1 fruit fly cellular context compared by ENCODE assay signal in genomic region chr3L:10678545-10679067, dm6.
A peak's percentile ranks its signal among the peaks of the same experiment; 100 is the strongest.
TF ChIP-seq lines count a peak whose summit lies in the region.

No protein-coding gene starts in this region.

TF ChIP-seq in whole organism, embryonic, 481 proteins besides CTCF, POLR2A, EP300 and RAD21 (continued from another document and continues in another):
- peak; percentile 62 for TF ChIP-seq tup (GFP tag; optimal IDR thresholded peaks at IDR 0.05; lab: Kevin White, UChicago)
- TF ChIP-seq CG18011 (GFP tag; optimal IDR thresholded peaks at IDR 0.05; lab: Kevin White, UChicago) = peak; percentile 79
- no peak for TF ChIP-seq Gsc (GFP tag; IDR thresholded peaks at IDR 0.05; lab: Robert Waterston, UW)
- TF ChIP-seq sd (tag; optimal IDR thresholded peaks at IDR 0.05; lab: Kevin White, UChicago) = peak; percentile 91
- TF ChIP-seq BEAF-32 (GFP tag; optimal IDR thresholded peaks at IDR 0.05; lab: Kevin White, UChicago) = peak; percentile 6
- peak; percentile 89 for TF ChIP-seq YL-1 (GFP tag; optimal IDR thresholded peaks at IDR 0.05; lab: Kevin White, UChicago)
- peak; percentile 94 for TF ChIP-seq CG6765 (GFP tag; optimal IDR thresholded peaks at IDR 0.05; lab: Kevin White, UChicago)
- TF ChIP-seq zen2 (GFP tag; IDR thresholded peaks at IDR 0.05; lab: Robert Waterston, UW; ENCODE audit: partially characterized antibody) = no peak
- TF ChIP-seq lmd (GFP tag; IDR thresholded peaks at IDR 0.05; lab: Robert Waterston, UW) = peak; percentile 96
- TF ChIP-seq ham (GFP tag; IDR thresholded peaks at IDR 0.05; lab: Robert Waterston, UW) = peak; percentile 69; the same call in 1 of the 2 replicates
- peak; percentile 99 for TF ChIP-seq nmo (GFP tag; optimal IDR thresholded peaks at IDR 0.05; lab: Kevin White, UChicago)
- peak; percentile 88 for TF ChIP-seq Fer2 (tag; optimal IDR thresholded peaks at IDR 0.05; lab: Kevin White, UChicago)
- TF ChIP-seq grau (tag; optimal IDR thresholded peaks at IDR 0.05; lab: Kevin White, UChicago) = peak; percentile 95
- TF ChIP-seq B-H1 (GFP tag; IDR thresholded peaks at IDR 0.05; lab: Robert Waterston, UW) = peak; percentile 88
- TF ChIP-seq odd (GFP tag; optimal IDR thresholded peaks at IDR 0.05; lab: Kevin White, UChicago) = peak; percentile 95
- 0 out of 2 replicates have a peak, but pooled peaks have one; percentile 43 for TF ChIP-seq CkIIα-i1 (GFP tag; IDR thresholded peaks at IDR 0.05; lab: Robert Waterston, UW)
- TF ChIP-seq CG8388 (GFP tag; optimal IDR thresholded peaks at IDR 0.05; lab: Kevin White, UChicago) = peak; percentile 97
- TF ChIP-seq cg (GFP tag; optimal IDR thresholded peaks at IDR 0.05; lab: Kevin White, UChicago) = peak; percentile 90
- peak; percentile 85 for TF ChIP-seq Nf-YB (GFP tag; optimal IDR thresholded peaks at IDR 0.05; lab: Kevin White, UChicago)
- peak; percentile 80 for TF ChIP-seq CG11560 (tag; IDR thresholded peaks at IDR 0.05; lab: Robert Waterston, UW)
- peak; percentile 85 for TF ChIP-seq ssp (GFP tag; IDR thresholded peaks at IDR 0.05; lab: Robert Waterston, UW)
- TF ChIP-seq Sox102F (GFP tag; optimal IDR thresholded peaks at IDR 0.05; lab: Kevin White, UChicago) = peak; percentile 94
- peak; percentile 82 for TF ChIP-seq fd64A (GFP tag; optimal IDR thresholded peaks at IDR 0.05; lab: Kevin White, UChicago)
- TF ChIP-seq Scr (GFP tag; IDR thresholded peaks at IDR 0.05; lab: Robert Waterston, UW; ENCODE audit: partially characterized antibody) = 0 out of 2 replicates have a peak, but pooled peaks have one; percentile 13
- TF ChIP-seq CG31365 (tag; optimal IDR thresholded peaks at IDR 0.05; lab: Kevin White, UChicago) = peak; percentile 45
- peak; percentile 92 for TF ChIP-seq CG4404 (GFP tag; IDR thresholded peaks at IDR 0.05; lab: Robert Waterston, UW)
- TF ChIP-seq CG11723 (GFP tag; optimal IDR thresholded peaks at IDR 0.05; lab: Kevin White, UChicago) = peak; percentile 92
- peak; percentile 93 for TF ChIP-seq Hr3 (GFP tag; optimal IDR thresholded peaks at IDR 0.05; lab: Kevin White, UChicago)
- TF ChIP-seq HLH54F (GFP tag; optimal IDR thresholded peaks at IDR 0.05; lab: Kevin White, UChicago) = peak; percentile 86
- peak; percentile 96 for TF ChIP-seq seq (GFP tag; IDR thresholded peaks at IDR 0.05; lab: Robert Waterston, UW)
- TF ChIP-seq CG1529 (GFP tag; optimal IDR thresholded peaks at IDR 0.05; lab: Kevin White, UChicago) = peak; percentile 91
- TF ChIP-seq Vsx1 (GFP tag; optimal IDR thresholded peaks at IDR 0.05; lab: Kevin White, UChicago) = peak; percentile 94
- peak; percentile 93 for TF ChIP-seq chinmo (GFP tag; IDR thresholded peaks at IDR 0.05; lab: Robert Waterston, UW; ENCODE audit: partially characterized antibody)
- TF ChIP-seq HmgD (GFP tag; optimal IDR thresholded peaks at IDR 0.05; lab: Kevin White, UChicago) = peak; percentile 60
- TF ChIP-seq CG10979 (tag; optimal IDR thresholded peaks at IDR 0.05; lab: Kevin White, UChicago) = peak; percentile 95
- TF ChIP-seq CG4730 (GFP tag; IDR thresholded peaks at IDR 0.05; lab: Robert Waterston, UW) = peak; percentile 90
- TF ChIP-seq so (GFP tag; IDR thresholded peaks at IDR 0.05; lab: Robert Waterston, UW) = peak; percentile 94; the same call in 2 of the 3 replicates
- peak; percentile 88 for TF ChIP-seq CG14441 (GFP tag; IDR thresholded peaks at IDR 0.05; lab: Robert Waterston, UW)
- TF ChIP-seq al (GFP tag; IDR thresholded peaks at IDR 0.05; lab: Robert Waterston, UW) = peak; percentile 91
- TF ChIP-seq her (GFP tag; optimal IDR thresholded peaks at IDR 0.05; lab: Kevin White, UChicago) = peak; percentile 84
- peak; percentile 92 for TF ChIP-seq pros (GFP tag; optimal IDR thresholded peaks at IDR 0.05; lab: Kevin White, UChicago)
- peak; percentile 85 for TF ChIP-seq bowl (GFP tag; IDR thresholded peaks at IDR 0.05; lab: Robert Waterston, UW)
- peak; percentile 92 for TF ChIP-seq CG16815 (GFP tag; optimal IDR thresholded peaks at IDR 0.05; lab: Kevin White, UChicago)
- peak; percentile 73 for TF ChIP-seq exex (tag; optimal IDR thresholded peaks at IDR 0.05; lab: Kevin White, UChicago)
- TF ChIP-seq sens (GFP tag; lab: Kevin White, UChicago) = peak; percentile 99
- TF ChIP-seq wek (GFP tag; optimal IDR thresholded peaks at IDR 0.05; lab: Kevin White, UChicago) = peak; percentile 79
- TF ChIP-seq kah (GFP tag; optimal IDR thresholded peaks at IDR 0.05; lab: Kevin White, UChicago) = peak; percentile 83
- peak; percentile 40 for TF ChIP-seq CG10565 (GFP tag; optimal IDR thresholded peaks at IDR 0.05; lab: Kevin White, UChicago)
- no peak for TF ChIP-seq zf30C (GFP tag; optimal IDR thresholded peaks at IDR 0.05; lab: Kevin White, UChicago)
- TF ChIP-seq Max (GFP tag; optimal IDR thresholded peaks at IDR 0.05; lab: Kevin White, UChicago) = peak; percentile 90
- peak; percentile 91 for TF ChIP-seq pum (GFP tag; optimal IDR thresholded peaks at IDR 0.05; lab: Kevin White, UChicago)
- TF ChIP-seq CG3407 (GFP tag; optimal IDR thresholded peaks at IDR 0.05; lab: Kevin White, UChicago) = peak; percentile 94
- TF ChIP-seq CG17802 (tag; optimal IDR thresholded peaks at IDR 0.05; lab: Kevin White, UChicago) = peak; percentile 58
- TF ChIP-seq HLH4C (GFP tag; IDR thresholded peaks at IDR 0.05; lab: Robert Waterston, UW; ENCODE audit: partially characterized antibody) = no peak
- peak; percentile 92 for TF ChIP-seq pho (GFP tag; optimal IDR thresholded peaks at IDR 0.05; lab: Kevin White, UChicago)
- TF ChIP-seq CG8478 (optimal IDR thresholded peaks at IDR 0.05; lab: Kevin White, UChicago) = no peak
- TF ChIP-seq CG17568 (GFP tag; optimal IDR thresholded peaks at IDR 0.05; lab: Kevin White, UChicago) = peak; percentile 88
- TF ChIP-seq CG14710 (tag; optimal IDR thresholded peaks at IDR 0.05; lab: Kevin White, UChicago) = peak; percentile 95
- TF ChIP-seq CG11504 (tag; optimal IDR thresholded peaks at IDR 0.05; lab: Kevin White, UChicago) = peak; percentile 96
- TF ChIP-seq dmrt11E (tag; optimal IDR thresholded peaks at IDR 0.05; lab: Kevin White, UChicago) = peak; percentile 92
- TF ChIP-seq Abd-B (GFP tag; optimal IDR thresholded peaks at IDR 0.05; lab: Kevin White, UChicago) = peak; percentile 94
- peak in 1 of 2 experiments; percentile 67 for TF ChIP-seq Dfd (GFP tag; optimal IDR thresholded peaks at IDR 0.05; lab: Kevin White, UChicago)
- peak; percentile 87 for TF ChIP-seq CG30431 (GFP tag; optimal IDR thresholded peaks at IDR 0.05; lab: Kevin White, UChicago)
- peak; percentile 76 for TF ChIP-seq otp (GFP tag; IDR thresholded peaks at IDR 0.05; lab: Robert Waterston, UW)
- peak; percentile 96 for TF ChIP-seq Atf6 (GFP tag; IDR thresholded peaks at IDR 0.05; lab: Robert Waterston, UW)
- TF ChIP-seq Spps (tag; optimal IDR thresholded peaks at IDR 0.05; lab: Kevin White, UChicago) = peak; percentile 84
- TF ChIP-seq CG42726 (GFP tag; IDR thresholded peaks at IDR 0.05; lab: Robert Waterston, UW; ENCODE audit: partially characterized antibody) = no peak
- TF ChIP-seq H2.0 (GFP tag; IDR thresholded peaks at IDR 0.05; lab: Robert Waterston, UW) = peak; percentile 87
- TF ChIP-seq phol (tag; optimal IDR thresholded peaks at IDR 0.05; lab: Kevin White, UChicago) = peak; percentile 94
- peak; percentile 95 for TF ChIP-seq CG1233 (GFP tag; optimal IDR thresholded peaks at IDR 0.05; lab: Kevin White, UChicago)
- TF ChIP-seq CG1024 (GFP tag; IDR thresholded peaks at IDR 0.05; lab: Robert Waterston, UW) = peak; percentile 69; the same call in 1 of the 2 replicates
- TF ChIP-seq kni (GFP tag; optimal IDR thresholded peaks at IDR 0.05; lab: Kevin White, UChicago) = peak; percentile 85
- TF ChIP-seq Dad (GFP tag; optimal IDR thresholded peaks at IDR 0.05; lab: Kevin White, UChicago) = peak; percentile 89
- peak; percentile 94 for TF ChIP-seq CG3281 (GFP tag; optimal IDR thresholded peaks at IDR 0.05; lab: Kevin White, UChicago)
- TF ChIP-seq CG11093 (GFP tag; IDR thresholded peaks at IDR 0.05; lab: Robert Waterston, UW) = peak; percentile 92
- TF ChIP-seq CG4820 (GFP tag; optimal IDR thresholded peaks at IDR 0.05; lab: Kevin White, UChicago) = peak; percentile 86
- TF ChIP-seq z (GFP tag; IDR thresholded peaks at IDR 0.05; lab: Robert Waterston, UW) = peak; percentile 69; the same call in 1 of the 3 replicates
- TF ChIP-seq tll (GFP tag; optimal IDR thresholded peaks at IDR 0.05; lab: Kevin White, UChicago) = peak in 1 of 2 experiments; percentile 79
- peak; percentile 82 for TF ChIP-seq kay (GFP tag; optimal IDR thresholded peaks at IDR 0.05; lab: Kevin White, UChicago)
- TF ChIP-seq shn (GFP tag; optimal IDR thresholded peaks at IDR 0.05; lab: Kevin White, UChicago) = peak; percentile 79
- peak; percentile 86 for TF ChIP-seq schlank (tag; optimal IDR thresholded peaks at IDR 0.05; lab: Kevin White, UChicago)
- TF ChIP-seq Fer3 (tag; optimal IDR thresholded peaks at IDR 0.05; lab: Kevin White, UChicago) = peak; percentile 90
- TF ChIP-seq sug (tag; optimal IDR thresholded peaks at IDR 0.05; lab: Kevin White, UChicago) = peak; percentile 91
- peak; percentile 97 for TF ChIP-seq CoRest (tag; optimal IDR thresholded peaks at IDR 0.05; lab: Kevin White, UChicago)
- peak; percentile 87 for TF ChIP-seq CG12071 (GFP tag; optimal IDR thresholded peaks at IDR 0.05; lab: Kevin White, UChicago)
- TF ChIP-seq CG11695 (GFP tag; IDR thresholded peaks at IDR 0.05; lab: Robert Waterston, UW) = peak; percentile 98
- TF ChIP-seq amos (GFP tag; IDR thresholded peaks at IDR 0.05; lab: Robert Waterston, UW; ENCODE audit: partially characterized antibody) = no peak
- peak; percentile 39 for TF ChIP-seq CG4617 (GFP tag; optimal IDR thresholded peaks at IDR 0.05; lab: Kevin White, UChicago; ENCODE audit: borderline replicate concordance)
- TF ChIP-seq CG14014 (GFP tag; IDR thresholded peaks at IDR 0.05; lab: Robert Waterston, UW) = peak; percentile 92
- TF ChIP-seq dm (GFP tag; optimal IDR thresholded peaks at IDR 0.05; lab: Kevin White, UChicago) = peak; percentile 79
- peak; percentile 84 for TF ChIP-seq CG10274 (GFP tag; optimal IDR thresholded peaks at IDR 0.05; lab: Kevin White, UChicago)
- TF ChIP-seq CG7928 (GFP tag; optimal IDR thresholded peaks at IDR 0.05; lab: Kevin White, UChicago) = peak; percentile 63
- TF ChIP-seq CG12299 (tag; optimal IDR thresholded peaks at IDR 0.05; lab: Kevin White, UChicago) = peak; percentile 96
- peak; percentile 95 for TF ChIP-seq stc (GFP tag; IDR thresholded peaks at IDR 0.05; lab: Robert Waterston, UW)
- peak; percentile 92 for TF ChIP-seq ranshi (GFP tag; IDR thresholded peaks at IDR 0.05; lab: Robert Waterston, UW)
- peak; percentile 84 for TF ChIP-seq pb (GFP tag; optimal IDR thresholded peaks at IDR 0.05; lab: Kevin White, UChicago)
- TF ChIP-seq CG5180 (GFP tag; optimal IDR thresholded peaks at IDR 0.05; lab: Kevin White, UChicago) = peak; percentile 90
- TF ChIP-seq crp (GFP tag; optimal IDR thresholded peaks at IDR 0.05; lab: Kevin White, UChicago) = peak in 1 of 2 experiments; percentile 63
- peak; percentile 7 for TF ChIP-seq pzg (GFP tag; optimal IDR thresholded peaks at IDR 0.05; lab: Kevin White, UChicago)
- peak; percentile 93 for TF ChIP-seq CG9437 (GFP tag; optimal IDR thresholded peaks at IDR 0.05; lab: Kevin White, UChicago)
- peak in 1 of 3 experiments; percentile 95 for TF ChIP-seq lola (GFP tag; optimal IDR thresholded peaks at IDR 0.05; lab: Kevin White, UChicago)
- peak; percentile 35 for TF ChIP-seq Elba2 (GFP tag; optimal IDR thresholded peaks at IDR 0.05; lab: Kevin White, UChicago)
- TF ChIP-seq CG18619 (GFP tag; optimal IDR thresholded peaks at IDR 0.05; lab: Kevin White, UChicago) = peak; percentile 94
- TF ChIP-seq CG10366 (GFP tag; IDR thresholded peaks at IDR 0.05; lab: Robert Waterston, UW) = peak; percentile 90
- TF ChIP-seq CG13775 (GFP tag; optimal IDR thresholded peaks at IDR 0.05; lab: Kevin White, UChicago) = peak; percentile 95
- peak; percentile 90 for TF ChIP-seq Ada2b (GFP tag; IDR thresholded peaks at IDR 0.05; lab: Robert Waterston, UW)
- 0 out of 3 replicates have a peak, but pooled peaks have one; percentile 17 for TF ChIP-seq sr (GFP tag; IDR thresholded peaks at IDR 0.05; lab: Robert Waterston, UW)
- peak; percentile 98 for TF ChIP-seq CG17829 (tag; optimal IDR thresholded peaks at IDR 0.05; lab: Kevin White, UChicago)
- TF ChIP-seq CG1602 (GFP tag; optimal IDR thresholded peaks at IDR 0.05; lab: Kevin White, UChicago) = peak; percentile 86
- TF ChIP-seq Optix (GFP tag; IDR thresholded peaks at IDR 0.05; lab: Robert Waterston, UW) = no peak
- peak; percentile 95 for TF ChIP-seq ATbp (GFP tag; optimal IDR thresholded peaks at IDR 0.05; lab: Kevin White, UChicago)
- TF ChIP-seq Hr39 (optimal IDR thresholded peaks at IDR 0.05; lab: Kevin White, UChicago) = no peak
- TF ChIP-seq cato (GFP tag; optimal IDR thresholded peaks at IDR 0.05; lab: Kevin White, UChicago; ENCODE audit: borderline replicate concordance) = peak; percentile 72
- TF ChIP-seq ttk (GFP tag; IDR thresholded peaks at IDR 0.05; lab: Robert Waterston, UW) = peak; percentile 93
- peak; percentile 71 for TF ChIP-seq CG10321 (GFP tag; IDR thresholded peaks at IDR 0.05; lab: Robert Waterston, UW)
- TF ChIP-seq bsh (GFP tag; optimal IDR thresholded peaks at IDR 0.05; lab: Kevin White, UChicago) = peak; percentile 76 to 91
- peak; percentile 97 for TF ChIP-seq Fer1 (GFP tag; optimal IDR thresholded peaks at IDR 0.05; lab: Kevin White, UChicago)
- no peak for TF ChIP-seq vnd (GFP tag; IDR thresholded peaks at IDR 0.05; lab: Robert Waterston, UW; ENCODE audit: partially characterized antibody)
- peak; percentile 68; the same call in 1 of the 2 replicates for TF ChIP-seq CG43689 (GFP tag; IDR thresholded peaks at IDR 0.05; lab: Robert Waterston, UW)
- peak; percentile 97 for TF ChIP-seq dysf (GFP tag; IDR thresholded peaks at IDR 0.05; lab: Robert Waterston, UW)
- peak; percentile 98 for TF ChIP-seq CG9727 (GFP tag; optimal IDR thresholded peaks at IDR 0.05; lab: Kevin White, UChicago)
- peak; percentile 97 for TF ChIP-seq Xrp1 (GFP tag; IDR thresholded peaks at IDR 0.05; lab: Robert Waterston, UW)
- TF ChIP-seq CG8944 (GFP tag; optimal IDR thresholded peaks at IDR 0.05; lab: Kevin White, UChicago) = peak; percentile 75
- peak; percentile 92 for TF ChIP-seq ase (GFP tag; IDR thresholded peaks at IDR 0.05; lab: Robert Waterston, UW)
- no peak; the same call in 1 of the 2 replicates for TF ChIP-seq Dip2 (GFP tag; IDR thresholded peaks at IDR 0.05; lab: Robert Waterston, UW)
- peak; percentile 87 for TF ChIP-seq zfh1 (GFP tag; IDR thresholded peaks at IDR 0.05; lab: Robert Waterston, UW)
- no peak for TF ChIP-seq Dref (GFP tag; IDR thresholded peaks at IDR 0.05; lab: Robert Waterston, UW)
- TF ChIP-seq CG15696 (tag; optimal IDR thresholded peaks at IDR 0.05; lab: Kevin White, UChicago) = peak; percentile 92
- peak; percentile 74 for TF ChIP-seq CG2889 (GFP tag; IDR thresholded peaks at IDR 0.05; lab: Robert Waterston, UW)
